Fruit fly (Drosophila melanogaster) Kc167 (cell line): ENCODE data around the gene CG18814.

Experiments
- Myc ChIP-seq: fragments of >200 bp; optimal IDR thresholded peaks from 2 replicates; lab custom pipeline; 2017; ENCODE audit warnings: missing external identifiers
- Sin3A ChIP-seq: fragments of >200 bp; optimal IDR thresholded peaks from 2 replicates; lab custom pipeline; 2018; ENCODE audit warnings: missing external identifiers
- h ChIP-seq: fragments of >200 bp; optimal IDR thresholded peaks from 3 replicates; lab custom pipeline; 2018; ENCODE audit warnings: missing external identifiers
- insv ChIP-seq: fragments of >200 bp; optimal IDR thresholded peaks from 3 replicates; lab custom pipeline; 2018; ENCODE audit warnings: missing external identifiers
- psq ChIP-seq: fragments of >200 bp; optimal IDR thresholded peaks from 2 replicates; lab custom pipeline; 2017; ENCODE audit warnings: missing external identifiers
- ttk ChIP-seq: sonication (Bioruptor generic); optimal IDR thresholded peaks from 2 replicates; lab custom pipeline; 2017; ENCODE audit warnings: missing external identifiers

- TF ChIP-seq psq (lab: Kevin White, UChicago): no peak
- no peak for TF ChIP-seq insv (lab: Kevin White, UChicago)
- no peak for TF ChIP-seq h (lab: Kevin White, UChicago)
- TF ChIP-seq Myc (lab: Kevin White, UChicago): no peak
- TF ChIP-seq Sin3A (lab: Kevin White, UChicago): no peak
- TF ChIP-seq ttk (lab: Kevin White, UChicago): no peak
These were observed 10.3 kb upstream of the CG18814 start, which contains the start of gene ringer for dm6 chr3L:16359219-16359748.
